Worm (Caenorhabditis elegans) whole organism, L1 larva: Measurements from ENCODE around the gene F41C3.2.
A peak's percentile ranks its signal among the peaks of the same experiment; 100 is the strongest.

Experiments used
- C04F5.9 ChIP-seq: sonication (generic microtip); optimal IDR thresholded peaks from 2 replicates; lab custom pipeline; 2016; ENCODE audit warnings: missing genetic modification characterization, missing compliant biosample characterization
- C16A3.4 ChIP-seq: fragments of 150-350 bp; optimal IDR thresholded peaks from 2 replicates; lab custom pipeline; 2014; ENCODE audit warnings: missing biosample characterization, missing genetic modification characterization
- C34B4.2 ChIP-seq: sonication (generic microtip); optimal IDR thresholded peaks from 2 replicates; lab custom pipeline; 2017; ENCODE audit warnings: mild to moderate bottlenecking, missing genetic modification characterization, missing compliant biosample characterization
- F16B12.6 ChIP-seq: fragments of 150-350 bp; optimal IDR thresholded peaks from 2 replicates; lab custom pipeline; 2014; ENCODE audit warnings: missing biosample characterization, missing genetic modification characterization
- Y116A8C.19 ChIP-seq: sonication (generic microtip); optimal IDR thresholded peaks from 2 replicates; lab custom pipeline; 2016; ENCODE audit warnings: missing compliant biosample characterization, missing genetic modification characterization, borderline replicate concordance
- aha-1 ChIP-seq: fragments of 150-350 bp; optimal IDR thresholded peaks from 2 replicates; lab custom pipeline; 2014; ENCODE audit warnings: missing biosample characterization, missing genetic modification characterization
- alr-1 ChIP-seq: fragments of 200-800 bp; sonication (Bioruptor generic); optimal IDR thresholded peaks from 2 replicates; lab custom pipeline; 2018; ENCODE audit warnings: borderline replicate concordance, mild to moderate bottlenecking, missing genetic modification characterization, missing compliant biosample characterization
- aly-2 ChIP-seq: fragments of 150-350 bp; optimal IDR thresholded peaks from 2 replicates; lab custom pipeline; 2014; ENCODE audit warnings: missing biosample characterization, missing genetic modification characterization
- blmp-1 ChIP-seq: fragments of 150-350 bp; optimal IDR thresholded peaks from 2 replicates; lab custom pipeline; 2014; ENCODE audit warnings: missing biosample characterization, missing genetic modification characterization
- ceh-82 ChIP-seq, 3 experiments: fragments of 150-350 bp in 1 of 3; sonication (generic microtip) in 2 of 3; optimal IDR thresholded peaks; 2 replicates each; lab custom pipeline; 2014 to 2017; ENCODE audit warnings: missing biosample characterization in 3 of 3, missing genetic modification characterization in 3 of 3
- dpl-1 ChIP-seq, 3 experiments: fragments of 150-350 bp in 2 of 3; sonication (generic microtip) in 1 of 3; optimal IDR thresholded peaks; 2 replicates each; lab custom pipeline; 2014 to 2017; ENCODE audit warnings: missing biosample characterization in 3 of 3, missing genetic modification characterization in 3 of 3, missing genetic modification reagents in 3 of 3
- dsc-1 ChIP-seq: sonication (generic microtip); optimal IDR thresholded peaks from 2 replicates; lab custom pipeline; 2016; ENCODE audit warnings: mild to moderate bottlenecking, missing genetic modification characterization, missing compliant biosample characterization
- efl-1 ChIP-seq, 4 experiments: fragments of 150-350 bp; optimal IDR thresholded peaks in 3 of 4; peaks in 1 of 4; 1 replicate in 1 of 4; 2 replicates in 3 of 4; lab custom pipeline; 2014; ENCODE audit warnings: missing biosample characterization in 2 of 4, missing genetic modification characterization in 2 of 4, missing genetic modification reagents in 2 of 4
- egl-27 ChIP-seq, 2 experiments: fragments of 150-350 bp in 1 of 2; sonication (generic microtip); optimal IDR thresholded peaks; 3 replicates each; lab custom pipeline; 2017 to 2018; ENCODE audit warnings: missing biosample characterization in 2 of 2, missing genetic modification characterization in 2 of 2, missing genetic modification reagents in 2 of 2
- elt-3 ChIP-seq, 6 experiments: fragments of 150-350 bp in 1 of 6; sonication (generic microtip); optimal IDR thresholded peaks; 2 replicates each; lab custom pipeline; 2017 to 2018; ENCODE audit warnings: missing biosample characterization in 6 of 6, missing genetic modification characterization in 6 of 6, inconsistent platforms in 1 of 6
- ets-5 ChIP-seq: fragments of 200-800 bp; sonication (Bioruptor generic); IDR thresholded peaks from 2 replicates; pipeline ENCODE4 v1.3.6; 2022; ENCODE audit warnings: missing genetic modification characterization, missing compliant biosample characterization
- fkh-10 ChIP-seq: sonication (generic microtip); optimal IDR thresholded peaks from 2 replicates; lab custom pipeline; 2017; ENCODE audit warnings: missing biosample characterization, missing genetic modification reagents, missing genetic modification characterization
- fos-1 ChIP-seq: fragments of 150-350 bp; optimal IDR thresholded peaks from 2 replicates; lab custom pipeline; 2014; ENCODE audit warnings: missing biosample characterization, missing genetic modification characterization
- hlh-17 ChIP-seq: fragments of 200-800 bp; sonication (Bioruptor generic); optimal IDR thresholded peaks from 2 replicates; lab custom pipeline; 2018; ENCODE audit warnings: missing genetic modification characterization, mild to moderate bottlenecking, missing compliant biosample characterization, moderate library complexity, borderline replicate concordance
- isw-1 ChIP-seq: fragments of 200-800 bp; sonication (Bioruptor generic); IDR thresholded peaks from 2 replicates; pipeline ENCODE4 v1.3.6; 2022; ENCODE audit warnings: missing genetic modification characterization, missing compliant biosample characterization
- jun-1 ChIP-seq: fragments of 150-350 bp; optimal IDR thresholded peaks from 2 replicates; lab custom pipeline; 2014; ENCODE audit warnings: missing biosample characterization, missing genetic modification reagents, missing genetic modification characterization
- lin-14 ChIP-seq: fragments of 200-800 bp; sonication (Bioruptor generic); optimal IDR thresholded peaks from 2 replicates; lab custom pipeline; 2018; ENCODE audit warnings: mild to moderate bottlenecking, missing genetic modification characterization, moderate library complexity, missing compliant biosample characterization
- lin-35 ChIP-seq, 2 experiments: fragments of 150-350 bp; optimal IDR thresholded peaks; 2 replicates each; lab custom pipeline; 2014; ENCODE audit warnings: missing biosample characterization in 2 of 2, missing genetic modification characterization in 2 of 2, missing genetic modification reagents in 2 of 2
- lin-39 ChIP-seq: fragments of 150-350 bp; optimal IDR thresholded peaks from 2 replicates; lab custom pipeline; 2014; ENCODE audit warnings: missing biosample characterization, missing genetic modification reagents, missing genetic modification characterization
- lir-3 ChIP-seq: sonication (generic microtip); optimal IDR thresholded peaks from 2 replicates; lab custom pipeline; 2016; ENCODE audit warnings: mild to moderate bottlenecking, missing genetic modification characterization, moderate library complexity, missing compliant biosample characterization; ENCODE audit not compliant: poor library complexity
- mab-9 ChIP-seq: fragments of 200-800 bp; sonication (Bioruptor generic); IDR thresholded peaks from 2 replicates; pipeline ENCODE4 v1.3.6; 2022; ENCODE audit warnings: missing genetic modification reagents, missing genetic modification characterization, missing compliant biosample characterization
- mdl-1 ChIP-seq, 2 experiments: fragments of 150-350 bp; optimal IDR thresholded peaks; 2 replicates each; lab custom pipeline; 2014 to 2017; ENCODE audit warnings: missing biosample characterization in 2 of 2, missing genetic modification characterization in 2 of 2, inconsistent platforms in 1 of 2
- mep-1 ChIP-seq: fragments of 150-350 bp; optimal IDR thresholded peaks from 2 replicates; lab custom pipeline; 2014; ENCODE audit warnings: missing biosample characterization, missing genetic modification characterization
- nhr-20 ChIP-seq: sonication (generic microtip); optimal IDR thresholded peaks from 2 replicates; lab custom pipeline; 2016; ENCODE audit warnings: mild to moderate bottlenecking, missing genetic modification characterization, missing compliant biosample characterization
- nhr-237 ChIP-seq: fragments of 150-350 bp; optimal IDR thresholded peaks from 2 replicates; lab custom pipeline; 2014; ENCODE audit warnings: missing biosample characterization, missing genetic modification characterization
- nhr-28 ChIP-seq: fragments of 150-350 bp; optimal IDR thresholded peaks from 2 replicates; lab custom pipeline; 2014; ENCODE audit warnings: missing biosample characterization, missing genetic modification characterization
- nhr-47 ChIP-seq: sonication (generic microtip); optimal IDR thresholded peaks from 2 replicates; lab custom pipeline; 2016; ENCODE audit warnings: mild to moderate bottlenecking, missing genetic modification characterization, moderate library complexity, missing compliant biosample characterization
- nhr-71 ChIP-seq: sonication (generic microtip); optimal IDR thresholded peaks from 2 replicates; lab custom pipeline; 2016; ENCODE audit warnings: mild to moderate bottlenecking, missing genetic modification characterization, moderate library complexity, missing compliant biosample characterization
- nhr-77 ChIP-seq: fragments of 150-350 bp; optimal IDR thresholded peaks from 2 replicates; lab custom pipeline; 2014; ENCODE audit warnings: missing biosample characterization, missing genetic modification characterization
- nhr-85 ChIP-seq: sonication (generic microtip); peaks from one replicate; lab custom pipeline; 2016; ENCODE audit warnings: missing genetic modification characterization, inconsistent platforms, missing compliant biosample characterization
- pag-3 ChIP-seq: sonication (generic microtip); optimal IDR thresholded peaks from 2 replicates; lab custom pipeline; 2017; ENCODE audit warnings: missing genetic modification characterization, mild to moderate bottlenecking, missing compliant biosample characterization, antibody characterized with exemption, borderline replicate concordance; ENCODE audit not compliant: insufficient read depth
- pax-3 ChIP-seq: fragments of 200-800 bp; sonication (Bioruptor generic); optimal IDR thresholded peaks from 2 replicates; lab custom pipeline; 2018; ENCODE audit warnings: mild to moderate bottlenecking, missing genetic modification characterization, moderate library complexity, missing compliant biosample characterization
- pqm-1 ChIP-seq: sonication (generic microtip); optimal IDR thresholded peaks from 3 replicates; lab custom pipeline; 2017; ENCODE audit warnings: missing biosample characterization, missing genetic modification characterization
- skn-1 ChIP-seq: fragments of 150-350 bp; optimal IDR thresholded peaks from 2 replicates; lab custom pipeline; 2014; ENCODE audit warnings: missing biosample characterization, missing genetic modification characterization
- snpc-4 ChIP-seq: fragments of 150-350 bp; optimal IDR thresholded peaks from 2 replicates; lab custom pipeline; 2014; ENCODE audit warnings: missing biosample characterization, missing genetic modification characterization
- sup-37 ChIP-seq: fragments of 200-800 bp; sonication (Bioruptor generic); optimal IDR thresholded peaks from 2 replicates; lab custom pipeline; 2018; ENCODE audit warnings: mild to moderate bottlenecking, missing genetic modification characterization, missing compliant biosample characterization
- tbx-2 ChIP-seq: sonication (generic microtip); optimal IDR thresholded peaks from 2 replicates; lab custom pipeline; 2016; ENCODE audit warnings: missing genetic modification characterization, missing compliant biosample characterization
- tlp-1 ChIP-seq: fragments of 150-350 bp; optimal IDR thresholded peaks from 2 replicates; lab custom pipeline; 2014; ENCODE audit warnings: missing biosample characterization, missing genetic modification characterization
- unc-30 ChIP-seq: sonication (generic microtip); optimal IDR thresholded peaks from 2 replicates; lab custom pipeline; 2017; ENCODE audit warnings: missing biosample characterization, missing genetic modification characterization
- unc-62 ChIP-seq: fragments of 150-350 bp; optimal IDR thresholded peaks from 2 replicates; lab custom pipeline; 2014; ENCODE audit warnings: missing biosample characterization, missing genetic modification reagents, missing genetic modification characterization
- unc-86 ChIP-seq: sonication (generic microtip); optimal IDR thresholded peaks from 2 replicates; lab custom pipeline; 2016; ENCODE audit warnings: missing genetic modification characterization, missing compliant biosample characterization
- unc-98 ChIP-seq: fragments of 200-800 bp; sonication (Bioruptor generic); IDR thresholded peaks from 2 replicates; pipeline ENCODE4 v1.3.6; 2022; ENCODE audit warnings: missing genetic modification characterization, missing compliant biosample characterization
- xbp-1 ChIP-seq: sonication (generic microtip); optimal IDR thresholded peaks from 2 replicates; lab custom pipeline; 2016; ENCODE audit warnings: missing genetic modification characterization, missing compliant biosample characterization
- zag-1 ChIP-seq: fragments of 150-350 bp; optimal IDR thresholded peaks from 2 replicates; lab custom pipeline; 2014; ENCODE audit warnings: missing biosample characterization, missing genetic modification characterization
- zip-4 ChIP-seq: fragments of 200-800 bp; sonication (Bioruptor generic); optimal IDR thresholded peaks from 2 replicates; lab custom pipeline; 2018; ENCODE audit warnings: mild to moderate bottlenecking, missing genetic modification characterization, moderate library complexity, missing compliant biosample characterization
- ztf-11 ChIP-seq, 2 experiments: sonication (generic microtip); optimal IDR thresholded peaks; 2 replicates each; lab custom pipeline; 2016 to 2017; ENCODE audit warnings: missing genetic modification characterization in 2 of 2, missing biosample characterization in 1 of 2, missing compliant biosample characterization in 1 of 2

The F41C3.2 gene

ce11 chrII:4791272-4791671, 41.5 kb downstream of the F41C3.2 start, which contains the start of gene F26G1.1 (continued):
- TF ChIP-seq F16B12.6 (tag; lab: Kevin White, UChicago): peak; percentile 50
- peak; percentile 95 for TF ChIP-seq lir-3 (tag; lab: Kevin White, UChicago)
- TF ChIP-seq blmp-1 (tag; lab: Kevin White, UChicago): peak; percentile 46
- peak in 1 of 2 experiments; percentile 94 for TF ChIP-seq ztf-11 (tag; optimal IDR thresholded peaks at IDR 0.05; lab: Kevin White, UChicago)
- no peak for TF ChIP-seq jun-1
- TF ChIP-seq pqm-1 (tag; lab: Kevin White, UChicago): no peak
- no peak for TF ChIP-seq egl-27 (tag; optimal IDR thresholded peaks at IDR 0.05; lab: Kevin White, UChicago)
- TF ChIP-seq aly-2 (tag; lab: Kevin White, UChicago): no peak
- TF ChIP-seq lin-35 (GFP tag; optimal IDR thresholded peaks at IDR 0.05; lab: Kevin White, UChicago): peak; percentile 90 to 95
- peak; percentile 90 for TF ChIP-seq pax-3 (tag; lab: Kevin White, UChicago)
- TF ChIP-seq lin-39 (tag; lab: Kevin White, UChicago): peak; percentile 47
- TF ChIP-seq snpc-4 (tag; lab: Kevin White, UChicago): peak; percentile 30
- TF ChIP-seq lin-14 (GFP tag; lab: Kevin White, UChicago): peak; percentile 65
- TF ChIP-seq C16A3.4 (tag; lab: Kevin White, UChicago): peak; percentile 12
- TF ChIP-seq ets-5: no peak
- TF ChIP-seq skn-1 (tag; lab: Kevin White, UChicago): peak; percentile 71
- TF ChIP-seq tbx-2 (tag; lab: Kevin White, UChicago): peak; percentile 89
- TF ChIP-seq C34B4.2 (tag; lab: Kevin White, UChicago): peak; percentile 37
- TF ChIP-seq isw-1 (GFP tag; lab: Robert Waterston, UW): peak; percentile 72
- TF ChIP-seq aha-1: no peak
- TF ChIP-seq zip-4 (GFP tag; lab: Kevin White, UChicago): peak; percentile 56
- TF ChIP-seq unc-62 (GFP tag; lab: Kevin White, UChicago): no peak
- TF ChIP-seq nhr-20 (tag; lab: Kevin White, UChicago): peak; percentile 75
- peak; percentile 78 for TF ChIP-seq xbp-1 (tag; lab: Kevin White, UChicago)
- TF ChIP-seq elt-3 (tag; optimal IDR thresholded peaks at IDR 0.05; lab: Kevin White, UChicago): no peak
- TF ChIP-seq nhr-71 (tag; lab: Kevin White, UChicago): peak; percentile 85
- no peak for TF ChIP-seq tlp-1 (tag; lab: Kevin White, UChicago)
- TF ChIP-seq unc-86: peak; percentile 69
- no peak for TF ChIP-seq zag-1 (tag; lab: Kevin White, UChicago)
- peak; percentile 29 to 53 (median 49) for TF ChIP-seq ceh-82 (tag; optimal IDR thresholded peaks at IDR 0.05; lab: Kevin White, UChicago)
- no peak for TF ChIP-seq fkh-10 (GFP tag; lab: Kevin White, UChicago)
- TF ChIP-seq pag-3 (tag; lab: Kevin White, UChicago): no peak
- TF ChIP-seq nhr-47: peak; percentile 89
- peak; percentile 90 for TF ChIP-seq dsc-1 (tag; lab: Kevin White, UChicago)
- TF ChIP-seq hlh-17: no peak
- peak; percentile 76 for TF ChIP-seq mab-9
- no peak for TF ChIP-seq alr-1 (tag; lab: Kevin White, UChicago)
- TF ChIP-seq Y116A8C.19 (tag; lab: Kevin White, UChicago): peak; percentile 64
- TF ChIP-seq nhr-28: no peak
- TF ChIP-seq mep-1: no peak
- peak; percentile 61 for TF ChIP-seq sup-37 (GFP tag; lab: Kevin White, UChicago)
- no peak for TF ChIP-seq nhr-237 (tag; lab: Kevin White, UChicago)
- no peak for TF ChIP-seq nhr-77
- peak; percentile 84 to 93 (median 92) for TF ChIP-seq dpl-1 (GFP tag; optimal IDR thresholded peaks at IDR 0.05; lab: Kevin White, UChicago)
- TF ChIP-seq mdl-1 (tag; optimal IDR thresholded peaks at IDR 0.05; lab: Kevin White, UChicago): peak in 1 of 2 experiments; percentile 50
- peak; percentile 18 for TF ChIP-seq fos-1 (tag; lab: Kevin White, UChicago)
- no peak for TF ChIP-seq unc-30 (tag; lab: Kevin White, UChicago)
- TF ChIP-seq C04F5.9 (tag; lab: Kevin White, UChicago): peak; percentile 74
- peak; percentile 82 for TF ChIP-seq unc-98 (GFP tag; lab: Robert Waterston, UW)
- TF ChIP-seq efl-1 (optimal IDR thresholded peaks at IDR 0.05; lab: Kevin White, UChicago): peak; percentile 59 to 92
- peak; percentile 93 to 99 for TF ChIP-seq efl-1 (GFP tag; optimal IDR thresholded peaks at IDR 0.05 in 1 of 2; lab: Kevin White, UChicago)
- peak; percentile 90 for TF ChIP-seq nhr-85
